Fruit fly (Drosophila melanogaster): ENCODE results near the gene Grp170.

DNA sequence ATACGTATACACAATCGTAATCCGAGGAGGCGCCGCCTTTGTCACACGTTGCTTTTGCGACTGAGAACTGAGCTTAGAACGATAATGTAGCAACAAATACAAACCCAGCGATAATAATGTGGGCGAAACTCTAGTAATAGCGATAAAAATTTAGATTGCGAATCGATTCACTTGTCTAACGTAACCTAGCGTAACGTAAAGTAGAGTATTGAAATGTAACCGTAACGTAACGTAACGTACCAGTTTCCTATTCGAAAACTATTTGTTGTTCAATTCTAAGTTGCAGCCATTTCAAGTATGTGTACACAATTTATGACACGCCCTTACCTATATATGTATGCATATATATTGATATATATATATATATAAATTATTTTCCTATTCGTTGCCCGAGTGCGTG lies 30.1 kb downstream of the Grp170 start:
- TF ChIP-seq Sox102F (GFP tag; optimal IDR thresholded peaks at IDR 0.05) (no peak), Hr39 (optimal IDR thresholded peaks at IDR 0.05) (no peak), CG8478 (optimal IDR thresholded peaks at IDR 0.05) (no peak), ac (GFP tag; optimal IDR thresholded peaks at IDR 0.05) (no peak)

All from whole organism, embryonic.